Fruit fly (Drosophila melanogaster) whole organism, pupa: ENCODE data around the gene Strip.

Source experiments
- CG10348 ChIP-seq: fragments of 200-800 bp; sonication (Bioruptor generic); IDR thresholded peaks from 2 replicates; pipeline ENCODE4 v1.3.6; 2022; ENCODE audit warnings: missing biosample characterization, missing genetic modification characterization
- CG12605 ChIP-seq: fragments of 200-800 bp; sonication (Bioruptor generic); IDR thresholded peaks from 2 replicates; pipeline ENCODE4 v1.3.6; 2022; ENCODE audit warnings: missing biosample characterization, missing genetic modification characterization
- CG13204 ChIP-seq: fragments of 200-800 bp; sonication (Bioruptor generic); optimal IDR thresholded peaks from 2 replicates; lab custom pipeline; 2018; ENCODE audit warnings: missing biosample characterization, mild to moderate bottlenecking, missing genetic modification characterization, moderate library complexity
- CG14655 ChIP-seq: fragments of 200-800 bp; sonication (Bioruptor generic); optimal IDR thresholded peaks from 3 replicates; lab custom pipeline; 2017; ENCODE audit warnings: mild to moderate bottlenecking, missing biosample characterization, missing genetic modification reagents, missing genetic modification characterization
- CG15710 ChIP-seq: fragments of 200-800 bp; sonication (Bioruptor generic); optimal IDR thresholded peaks from 2 replicates; lab custom pipeline; 2018; ENCODE audit warnings: missing biosample characterization, mild to moderate bottlenecking, missing genetic modification characterization, moderate library complexity
- CG17806 ChIP-seq: fragments of 200-800 bp; sonication (Bioruptor generic); optimal IDR thresholded peaks from 2 replicates; lab custom pipeline; 2018; ENCODE audit warnings: missing biosample characterization, mild to moderate bottlenecking, missing genetic modification characterization, moderate library complexity
- CG32121 ChIP-seq: fragments of 200-800 bp; sonication (Bioruptor generic); IDR thresholded peaks from 2 replicates; pipeline ENCODE4 v1.3.6; 2022; ENCODE audit warnings: missing biosample characterization, missing genetic modification characterization
- CG34367 ChIP-seq: fragments of 200-800 bp; sonication (Bioruptor generic); optimal IDR thresholded peaks from 2 replicates; lab custom pipeline; 2018; ENCODE audit warnings: missing biosample characterization, mild to moderate bottlenecking, missing genetic modification characterization
- CG4496 ChIP-seq: fragments of 200-800 bp; sonication (Bioruptor generic); IDR thresholded peaks from 3 replicates; pipeline ENCODE4 v1.3.6; 2022; ENCODE audit warnings: missing biosample characterization, missing genetic modification characterization
- CG8159 ChIP-seq: fragments of 200-800 bp; sonication (Bioruptor generic); optimal IDR thresholded peaks from 3 replicates; lab custom pipeline; 2018; ENCODE audit warnings: missing biosample characterization, mild to moderate bottlenecking, missing genetic modification characterization, moderate library complexity
- CG8301 ChIP-seq: fragments of 200-800 bp; sonication (Bioruptor generic); optimal IDR thresholded peaks from 2 replicates; lab custom pipeline; 2018; ENCODE audit warnings: missing biosample characterization, mild to moderate bottlenecking, missing genetic modification characterization
- CG9948 ChIP-seq: fragments of 200-800 bp; sonication (Bioruptor generic); optimal IDR thresholded peaks from 2 replicates; lab custom pipeline; 2018; ENCODE audit warnings: missing biosample characterization, mild to moderate bottlenecking, missing genetic modification characterization, moderate library complexity
- D1 ChIP-seq: fragments of 200-800 bp; sonication (Bioruptor generic); optimal IDR thresholded peaks from 2 replicates; lab custom pipeline; 2018; ENCODE audit warnings: missing biosample characterization, mild to moderate bottlenecking, missing genetic modification characterization, moderate library complexity
- EcR ChIP-seq: fragments of 200-800 bp; sonication (Bioruptor generic); optimal IDR thresholded peaks from 3 replicates; lab custom pipeline; 2019; ENCODE audit warnings: missing biosample characterization, missing genetic modification characterization, mild to moderate bottlenecking, moderate library complexity, missing genetic modification reagents
- Ets98B ChIP-seq: fragments of 200-800 bp; sonication (Bioruptor generic); IDR thresholded peaks from 2 replicates; pipeline ENCODE4 v1.3.6; 2022; ENCODE audit warnings: missing biosample characterization, missing genetic modification characterization
- Pif1A ChIP-seq: fragments of 200-800 bp; sonication (Bioruptor generic); optimal IDR thresholded peaks from 3 replicates; lab custom pipeline; 2016; ENCODE audit warnings: missing biosample characterization, missing genetic modification characterization
- Pif1B ChIP-seq: fragments of 200-800 bp; sonication (Bioruptor generic); optimal IDR thresholded peaks from 3 replicates; lab custom pipeline; 2016; ENCODE audit warnings: missing biosample characterization, missing genetic modification characterization
- Snoo ChIP-seq: fragments of 200-800 bp; sonication (Bioruptor generic); optimal IDR thresholded peaks from 3 replicates; lab custom pipeline; 2017; ENCODE audit warnings: missing biosample characterization, mild to moderate bottlenecking, missing genetic modification characterization, inconsistent platforms
- fd96Ca ChIP-seq: fragments of 200-800 bp; sonication (Bioruptor generic); IDR thresholded peaks from 3 replicates; pipeline ENCODE4 v1.3.6; 2022; ENCODE audit warnings: missing biosample characterization, missing genetic modification characterization
- gl ChIP-seq: fragments of 200-800 bp; sonication (Bioruptor generic); optimal IDR thresholded peaks from 2 replicates; lab custom pipeline; 2018; ENCODE audit warnings: missing biosample characterization, mild to moderate bottlenecking, missing genetic modification characterization
- rn ChIP-seq: fragments of 200-800 bp; sonication (Bioruptor generic); IDR thresholded peaks from 2 replicates; pipeline ENCODE4 v1.3.6; 2022; ENCODE audit warnings: missing biosample characterization, missing genetic modification characterization

Strip gene

dm6 chr3L:3346294-3346693, 17.6 kb upstream of the Strip start:
- TF ChIP-seq Pif1A (GFP tag; lab: Kevin White, UChicago) (no peak), CG12605 (GFP tag; lab: Robert Waterston, UW) (no peak), D1 (tag; lab: Kevin White, UChicago) (no peak), CG17806 (tag; lab: Kevin White, UChicago) (no peak), CG34367 (tag; lab: Kevin White, UChicago) (no peak), CG14655 (GFP tag; lab: Kevin White, UChicago) (no peak), CG4496 (GFP tag; lab: Robert Waterston, UW) (no peak), CG32121 (no peak), fd96Ca (GFP tag; lab: Robert Waterston, UW) (no peak), CG15710 (tag; lab: Kevin White, UChicago) (no peak)

dm6 chr3L:3344528-3344927, 15.9 kb upstream of the Strip start:
- TF ChIP-seq CG8159 (tag; lab: Kevin White, UChicago) (no peak), CG32121 (no peak), CG8301 (tag; lab: Kevin White, UChicago) (no peak), CG10348 (GFP tag; lab: Robert Waterston, UW) (no peak), gl (tag; lab: Kevin White, UChicago) (no peak), CG17806 (tag; lab: Kevin White, UChicago) (no peak), EcR (GFP tag; lab: Kevin White, UChicago) (no peak), Pif1A (GFP tag; lab: Kevin White, UChicago) (no peak), D1 (tag; lab: Kevin White, UChicago) (no peak), CG9948 (tag; lab: Kevin White, UChicago) (no peak), CG12605 (GFP tag; lab: Robert Waterston, UW) (no peak), Snoo (tag; lab: Kevin White, UChicago) (no peak), fd96Ca (GFP tag; lab: Robert Waterston, UW) (no peak), CG14655 (GFP tag; lab: Kevin White, UChicago) (no peak), CG13204 (no peak), Ets98B (GFP tag; lab: Robert Waterston, UW) (no peak), CG4496 (GFP tag; lab: Robert Waterston, UW) (no peak)
- TF ChIP-seq, all 21 proteins: peak for 0

dm6 chr3L:3343260-3343659, 14.6 kb upstream of the Strip start:
- TF ChIP-seq Snoo (tag; lab: Kevin White, UChicago) (peak; percentile 82), Pif1B (peak; percentile 35), CG10348 (GFP tag; lab: Robert Waterston, UW) (no peak), CG4496 (GFP tag; lab: Robert Waterston, UW) (no peak), CG15710 (tag; lab: Kevin White, UChicago) (peak; percentile 44), CG9948 (tag; lab: Kevin White, UChicago) (peak; percentile 44), CG8159 (tag; lab: Kevin White, UChicago) (peak; percentile 55), rn (no peak), Pif1A (GFP tag; lab: Kevin White, UChicago) (peak; percentile 13), CG17806 (tag; lab: Kevin White, UChicago) (peak; percentile 40), CG8301 (tag; lab: Kevin White, UChicago) (peak; percentile 41), CG14655 (GFP tag; lab: Kevin White, UChicago) (peak; percentile 50)
- TF ChIP-seq, all 21 proteins: peak for 9

- peak; percentile 67 for TF ChIP-seq CG8159 (tag; lab: Kevin White, UChicago)
- TF ChIP-seq CG9948 (tag; lab: Kevin White, UChicago) = peak; percentile 69
- no peak for TF ChIP-seq D1 (tag; lab: Kevin White, UChicago)
- TF ChIP-seq Pif1B = peak; percentile 51
- peak; percentile 64 for TF ChIP-seq CG14655 (GFP tag; lab: Kevin White, UChicago)
- TF ChIP-seq EcR (GFP tag; lab: Kevin White, UChicago) = peak; percentile 22
- peak; percentile 64 for TF ChIP-seq Pif1A (GFP tag; lab: Kevin White, UChicago)
- peak; percentile 76 for TF ChIP-seq Snoo (tag; lab: Kevin White, UChicago)
- TF ChIP-seq CG15710 (tag; lab: Kevin White, UChicago) = peak; percentile 64
- no peak for TF ChIP-seq CG4496 (GFP tag; lab: Robert Waterston, UW)
- TF ChIP-seq CG13204 = peak; percentile 26
- peak; percentile 6 for TF ChIP-seq gl (tag; lab: Kevin White, UChicago)
- no peak for TF ChIP-seq Ets98B (GFP tag; lab: Robert Waterston, UW)
- TF ChIP-seq CG12605 (GFP tag; lab: Robert Waterston, UW) = no peak
- TF ChIP-seq CG34367 (tag; lab: Kevin White, UChicago) = peak; percentile 61
- no peak for TF ChIP-seq CG10348 (GFP tag; lab: Robert Waterston, UW)
- no peak for TF ChIP-seq rn
- no peak for TF ChIP-seq fd96Ca (GFP tag; lab: Robert Waterston, UW)
- TF ChIP-seq CG8301 (tag; lab: Kevin White, UChicago) = peak; percentile 48
- no peak for TF ChIP-seq CG32121
- TF ChIP-seq CG17806 (tag; lab: Kevin White, UChicago) = peak; percentile 61
- TF ChIP-seq, all 21 proteins: peak for 13
These were observed 13.8 kb upstream of the Strip start for dm6 chr3L:3342307-3342940.

dm6 chr3L:3339695-3340226, 11.1 kb upstream of the Strip start:
- TF ChIP-seq CG4496 (GFP tag; lab: Robert Waterston, UW) = no peak
